Worm (Caenorhabditis elegans) whole organism, young adult: Measurements from ENCODE around the gene F19C6.2.

Experiments used
- C17E4.6 ChIP-seq: fragments of 200-800 bp; sonication (Bioruptor generic); IDR thresholded peaks from 2 replicates; pipeline ENCODE4 v1.3.6; 2022; ENCODE audit warnings: missing genetic modification reagents, missing genetic modification characterization, missing compliant biosample characterization
- F33H1.4 ChIP-seq: fragments of 200-800 bp; sonication (Bioruptor generic); IDR thresholded peaks from 2 replicates; pipeline ENCODE4 v1.3.6; 2022; ENCODE audit warnings: missing genetic modification reagents, missing genetic modification characterization, missing compliant biosample characterization
- F49E8.2 ChIP-seq: sonication (generic microtip); optimal IDR thresholded peaks from 3 replicates; lab custom pipeline; 2017; ENCODE audit warnings: missing genetic modification characterization, mild to moderate bottlenecking, missing compliant biosample characterization, antibody characterized with exemption, moderate library complexity; ENCODE audit not compliant: insufficient read depth
- K12H6.12 ChIP-seq: fragments of 200-800 bp; sonication (Bioruptor generic); optimal IDR thresholded peaks from 2 replicates; lab custom pipeline; 2018; ENCODE audit warnings: mild to moderate bottlenecking, missing genetic modification characterization, missing compliant biosample characterization
- Y53G8AR.9 ChIP-seq: fragments of 200-800 bp; sonication (Bioruptor generic); conservative IDR thresholded peaks from 2 replicates; pipeline ENCODE4 v1.3.6; 2022; ENCODE audit warnings: missing genetic modification reagents, missing genetic modification characterization, missing compliant biosample characterization
- ama-1 ChIP-seq, 3 experiments: fragments of 150-350 bp in 1 of 3; sonication (generic microtip) in 2 of 3; optimal IDR thresholded peaks; 2 replicates each; lab custom pipeline; 2014 to 2018; ENCODE audit warnings: missing biosample characterization in 2 of 3, missing genetic modification characterization in 2 of 3, missing genetic modification reagents in 2 of 3
- bed-1 ChIP-seq: fragments of 200-800 bp; sonication (Bioruptor generic); IDR thresholded peaks from 2 replicates; pipeline ENCODE4 v1.3.6; 2022; ENCODE audit warnings: missing genetic modification reagents, missing genetic modification characterization, missing compliant biosample characterization
- bed-2 ChIP-seq: fragments of 200-800 bp; sonication (Bioruptor generic); IDR thresholded peaks from 2 replicates; pipeline ENCODE4 v1.3.6; 2022; ENCODE audit warnings: missing genetic modification reagents, missing genetic modification characterization, missing compliant biosample characterization
- ceh-40 ChIP-seq: fragments of 200-800 bp; sonication (Bioruptor generic); IDR thresholded peaks from 2 replicates; pipeline ENCODE4 v1.3.6; 2022; ENCODE audit warnings: missing genetic modification characterization, missing compliant biosample characterization
- ceh-79 ChIP-seq: sonication (generic microtip); optimal IDR thresholded peaks from 2 replicates; lab custom pipeline; 2017; ENCODE audit warnings: mild to moderate bottlenecking, missing genetic modification characterization, missing compliant biosample characterization
- egl-18 ChIP-seq: fragments of 200-800 bp; sonication (Bioruptor generic); IDR thresholded peaks from 2 replicates; pipeline ENCODE4 v1.3.6; 2022; ENCODE audit warnings: missing genetic modification reagents, missing genetic modification characterization, missing compliant biosample characterization
- ekl-4 ChIP-seq: fragments of 200-800 bp; sonication (Bioruptor generic); IDR thresholded peaks from 2 replicates; pipeline ENCODE4 v1.3.6; 2022; ENCODE audit warnings: missing genetic modification reagents, missing genetic modification characterization, missing compliant biosample characterization
- gei-17 ChIP-seq: fragments of 200-800 bp; sonication (Bioruptor generic); optimal IDR thresholded peaks from 2 replicates; lab custom pipeline; 2018; ENCODE audit warnings: mild to moderate bottlenecking, missing genetic modification characterization, missing compliant biosample characterization
- him-1 ChIP-seq: sonication (generic microtip); optimal IDR thresholded peaks from 2 replicates; lab custom pipeline; 2016; ENCODE audit warnings: missing genotype, missing genetic modification reagents, missing genetic modification characterization, missing compliant biosample characterization
- hmg-20 ChIP-seq: fragments of 200-800 bp; sonication (Bioruptor generic); IDR thresholded peaks from 2 replicates; pipeline ENCODE4 v1.3.6; 2022; ENCODE audit warnings: missing genetic modification reagents, missing genetic modification characterization, missing compliant biosample characterization
- lag-1 ChIP-seq: fragments of 200-800 bp; sonication (Bioruptor generic); IDR thresholded peaks from 2 replicates; pipeline ENCODE4 v1.3.6; 2022; ENCODE audit warnings: missing genetic modification reagents, missing genetic modification characterization, missing compliant biosample characterization
- lin-40 ChIP-seq: sonication (generic microtip); optimal IDR thresholded peaks from 2 replicates; lab custom pipeline; 2016; ENCODE audit warnings: missing genetic modification characterization, mild to moderate bottlenecking, missing compliant biosample characterization, missing genotype, missing genetic modification reagents
- lsy-27 ChIP-seq: sonication (generic microtip); optimal IDR thresholded peaks from 2 replicates; lab custom pipeline; 2017; ENCODE audit warnings: missing genetic modification characterization, mild to moderate bottlenecking, missing compliant biosample characterization, antibody characterized with exemption, missing genotype, borderline replicate concordance; ENCODE audit not compliant: insufficient read depth
- nfyb-1 ChIP-seq: fragments of 200-800 bp; sonication (Bioruptor generic); IDR thresholded peaks from 2 replicates; pipeline ENCODE4 v1.3.6; 2022; ENCODE audit warnings: missing genetic modification reagents, missing genetic modification characterization, missing compliant biosample characterization
- nhr-80 ChIP-seq: sonication (generic microtip); optimal IDR thresholded peaks from 2 replicates; lab custom pipeline; 2016; ENCODE audit warnings: missing genetic modification characterization, missing compliant biosample characterization
- pha-4 ChIP-seq: fragments of 150-350 bp; sonication (generic microtip); optimal IDR thresholded peaks from 2 replicates; lab custom pipeline; 2014; ENCODE audit warnings: missing biosample characterization, missing genetic modification reagents, missing genetic modification characterization
- rcor-1 ChIP-seq: fragments of 200-800 bp; sonication (Bioruptor generic); IDR thresholded peaks from 2 replicates; pipeline ENCODE4 v1.3.6; 2022; ENCODE audit warnings: missing genetic modification reagents, missing genetic modification characterization, missing compliant biosample characterization
- repo-1 ChIP-seq: sonication (generic microtip); optimal IDR thresholded peaks from 2 replicates; lab custom pipeline; 2017; ENCODE audit warnings: mild to moderate bottlenecking, missing genetic modification characterization, missing compliant biosample characterization
- snpc-1.1 ChIP-seq: sonication (generic microtip); optimal IDR thresholded peaks from 2 replicates; lab custom pipeline; 2017; ENCODE audit warnings: missing genetic modification characterization, mild to moderate bottlenecking, missing compliant biosample characterization, antibody characterized with exemption, moderate library complexity, missing genotype, missing genetic modification reagents; ENCODE audit not compliant: insufficient read depth
- sptf-2 ChIP-seq: fragments of 200-800 bp; sonication (Bioruptor generic); optimal IDR thresholded peaks from 2 replicates; lab custom pipeline; 2018; ENCODE audit warnings: mild to moderate bottlenecking, missing genetic modification characterization, missing compliant biosample characterization
- tbp1 ChIP-seq: fragments of 200-800 bp; sonication (Bioruptor generic); optimal IDR thresholded peaks from 2 replicates; lab custom pipeline; 2018; ENCODE audit warnings: mild to moderate bottlenecking, missing genetic modification characterization, missing compliant biosample characterization
- tbx-9 ChIP-seq: sonication (generic microtip); optimal IDR thresholded peaks from 2 replicates; lab custom pipeline; 2016; ENCODE audit warnings: borderline replicate concordance, missing genetic modification characterization, inconsistent platforms, missing compliant biosample characterization
- xnd-1 ChIP-seq: sonication (generic microtip); optimal IDR thresholded peaks from 2 replicates; lab custom pipeline; 2016; ENCODE audit warnings: missing genotype, missing genetic modification reagents, missing genetic modification characterization, missing compliant biosample characterization
- zim-3 ChIP-seq: sonication (generic microtip); optimal IDR thresholded peaks from 2 replicates; lab custom pipeline; 2017; ENCODE audit warnings: mild to moderate bottlenecking, missing genetic modification characterization, moderate library complexity, missing compliant biosample characterization
- ztf-18 ChIP-seq: sonication (generic microtip); optimal IDR thresholded peaks from 2 replicates; lab custom pipeline; 2016; ENCODE audit warnings: missing genotype, mild to moderate bottlenecking, missing genetic modification characterization, missing compliant biosample characterization

F19C6.2 gene

ce11 chrX:10022016-10022415 is 21.3 kb downstream of the F19C6.2 start, which contains the start of gene F42G10.1 (continued):
- TF ChIP-seq ceh-79 (tag; lab: Kevin White, UChicago) (no peak), nfyb-1 (no peak), snpc-1.1 (tag; lab: Kevin White, UChicago) (no peak)

DNA sequence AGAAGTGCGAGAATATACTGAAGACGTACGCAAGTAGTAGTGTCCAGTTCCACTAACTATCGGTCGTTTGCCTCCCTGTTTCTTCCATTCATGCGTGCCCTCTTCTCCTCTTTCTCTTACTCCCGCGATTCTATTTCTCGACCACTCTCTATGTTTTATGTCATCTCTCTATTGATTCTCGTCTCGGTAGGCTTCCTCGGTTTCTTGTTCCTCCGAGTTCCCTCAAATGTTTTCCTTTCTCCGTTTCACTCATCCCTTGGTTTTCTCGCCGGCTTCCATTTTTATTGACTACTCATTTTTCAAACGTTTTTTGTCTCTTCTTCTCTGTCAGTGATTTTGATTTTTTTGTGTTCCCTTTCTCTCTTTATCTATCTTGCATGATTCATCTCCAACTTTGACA is 25.6 kb downstream of the F19C6.2 start:
- peak; percentile 35 for TF ChIP-seq lin-40 (tag; lab: Kevin White, UChicago)
- TF ChIP-seq ztf-18 (tag; lab: Kevin White, UChicago): no peak
- peak; percentile 37 for TF ChIP-seq K12H6.12 (tag; lab: Kevin White, UChicago)
- TF ChIP-seq F49E8.2 (tag; lab: Kevin White, UChicago): no peak
- TF ChIP-seq nhr-80 (tag; lab: Kevin White, UChicago): peak; percentile 25

DNA sequence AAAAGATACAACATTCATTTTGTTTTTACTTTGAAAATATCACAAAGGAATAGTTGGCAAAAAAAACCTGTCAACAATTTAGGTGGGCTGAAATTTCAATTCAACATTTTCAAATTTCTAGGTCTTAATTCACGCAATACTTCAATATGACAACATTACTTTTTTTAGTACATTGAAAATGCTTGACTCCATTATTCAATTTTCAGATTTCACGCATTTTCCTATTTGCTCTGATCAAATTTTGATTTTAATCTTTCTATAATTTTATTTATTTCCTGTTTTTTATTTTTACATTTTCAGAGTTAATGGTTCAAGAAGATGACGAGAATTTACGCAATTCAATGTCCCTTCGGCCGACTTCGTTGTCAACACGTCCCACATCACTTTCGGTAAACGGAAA is 26.8 kb downstream of the F19C6.2 start, which contains the start of gene mkk-4:
TSS of gene mkk-4 (plus strand) at position 301 of the 400 bp plus-strand sequence.
- TF ChIP-seq repo-1 (tag; lab: Kevin White, UChicago) (no peak), zim-3 (tag; lab: Kevin White, UChicago) (no peak), lsy-27 (tag; lab: Kevin White, UChicago) (no peak), rcor-1 (GFP tag; lab: Robert Waterston, UW) (no peak), sptf-2 (GFP tag; lab: Kevin White, UChicago) (no peak), tbx-9 (tag; lab: Kevin White, UChicago) (no peak), egl-18 (no peak), tbp1 (no peak), F33H1.4 (no peak), ekl-4 (GFP tag; lab: Robert Waterston, UW) (no peak), ama-1 (optimal IDR thresholded peaks at IDR 0.05; lab: Kevin White, UChicago) (no peak), ama-1 (GFP tag; optimal IDR thresholded peaks at IDR 0.05; lab: Kevin White, UChicago) (no peak), bed-1 (GFP tag; lab: Robert Waterston, UW) (no peak)

DNA sequence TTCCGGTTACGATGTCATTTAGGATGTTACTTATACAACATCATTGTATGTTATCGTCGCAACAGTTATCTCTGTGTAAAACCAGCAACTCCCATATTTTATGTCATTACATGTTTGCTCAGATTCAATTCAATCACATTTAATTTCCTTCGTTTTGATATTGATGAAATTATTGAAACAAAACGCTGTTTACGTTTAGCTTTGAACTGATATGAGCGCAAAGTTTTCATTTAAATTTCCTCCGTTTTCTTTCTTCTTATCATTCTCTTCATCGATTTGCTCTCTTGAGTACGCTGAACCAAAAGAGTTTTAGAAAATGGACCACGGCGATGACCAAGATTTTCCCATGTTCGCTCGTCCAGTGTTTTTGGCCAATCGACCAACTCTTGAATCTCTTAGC is 30.1 kb downstream of the F19C6.2 start, which contains the start of gene sek-6:
TSS of gene sek-6 (plus strand) at position 315 of the 400 bp plus-strand sequence.
- TF ChIP-seq xnd-1 (tag; lab: Kevin White, UChicago) (no peak), Y53G8AR.9 (GFP tag; lab: Robert Waterston, UW) (no peak), C17E4.6 (no peak)
- TF ChIP-seq, all 124 proteins: peak for 0

- TF ChIP-seq bed-2 (GFP tag; lab: Robert Waterston, UW): no peak
- no peak for TF ChIP-seq him-1 (tag; lab: Kevin White, UChicago)
- TF ChIP-seq lag-1 (GFP tag; lab: Robert Waterston, UW): no peak
- TF ChIP-seq hmg-20: no peak
- no peak for TF ChIP-seq nhr-80 (tag; lab: Kevin White, UChicago)
- no peak for TF ChIP-seq gei-17 (GFP tag; lab: Kevin White, UChicago)
- TF ChIP-seq ceh-40 (GFP tag; lab: Robert Waterston, UW): no peak
- no peak for TF ChIP-seq pha-4 (tag; lab: Kevin White, UChicago)
Observed at ce11 chrX:10044473-10044872, 43.7 kb downstream of the F19C6.2 start.
